Fruit fly (Drosophila melanogaster): ENCODE data around the gene FoxP.

Gene FoxP

DNA sequence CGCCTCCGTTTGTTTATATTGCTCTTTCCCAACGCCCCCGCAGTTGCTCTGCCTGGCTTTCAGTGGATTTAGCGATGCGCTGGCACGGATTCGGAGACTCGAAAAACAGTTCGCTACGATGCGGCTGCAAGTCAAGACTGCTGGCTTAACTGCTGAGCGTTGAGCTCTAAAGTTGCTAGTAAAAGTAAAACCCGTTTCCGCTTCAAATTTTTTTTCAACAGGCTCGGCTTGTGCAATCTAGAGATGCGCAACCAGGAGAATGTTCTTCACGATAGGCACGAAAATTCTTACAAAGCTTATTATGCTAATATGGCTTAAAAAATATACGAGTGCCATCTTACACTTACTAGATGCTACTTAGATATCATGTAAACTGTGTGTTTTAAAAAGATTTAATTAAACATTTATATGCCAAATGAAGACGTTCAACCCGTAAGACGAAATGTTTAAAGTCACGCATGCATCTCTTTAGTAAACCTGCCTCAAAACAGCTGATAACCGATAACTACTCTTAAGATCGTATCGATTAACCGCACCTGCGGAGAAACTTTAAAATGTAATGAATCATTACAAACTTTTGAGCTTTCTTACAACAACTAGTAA, 16.7 kb upstream of the FoxP start, which contains the start of gene CG12948 (continued):
- TF ChIP-seq cato (GFP tag; optimal IDR thresholded peaks at IDR 0.05; ENCODE audit: borderline replicate concordance) = no peak
- peak; percentile 4 for TF ChIP-seq CG12219 (GFP tag; optimal IDR thresholded peaks at IDR 0.05)
- peak; percentile 8 for TF ChIP-seq CG8290 (GFP tag; optimal IDR thresholded peaks at IDR 0.05)
- TF ChIP-seq CG8290 (tag; optimal IDR thresholded peaks at IDR 0.05) = no peak
- peak; percentile 66; the same call in 2 of the 3 replicates for TF ChIP-seq CG7963 (GFP tag; IDR thresholded peaks at IDR 0.05; ENCODE audit: partially characterized antibody)
- peak; percentile 3 for TF ChIP-seq az2 (GFP tag; optimal IDR thresholded peaks at IDR 0.05)
- no peak for TF ChIP-seq seq (GFP tag; IDR thresholded peaks at IDR 0.05)
- no peak for TF ChIP-seq exex (tag; optimal IDR thresholded peaks at IDR 0.05)
- peak; percentile 96 for TF ChIP-seq sna (GFP tag; IDR thresholded peaks at IDR 0.05; ENCODE audit: partially characterized antibody)
- 0 out of 3 replicates have a peak, but pooled peaks have one; percentile 27 for TF ChIP-seq CG11093 (GFP tag; IDR thresholded peaks at IDR 0.05)
- TF ChIP-seq CG4404 (GFP tag; IDR thresholded peaks at IDR 0.05) = 0 out of 2 replicates have a peak, but pooled peaks have one; percentile 28
- no peak for TF ChIP-seq CG13123 (GFP tag; optimal IDR thresholded peaks at IDR 0.05)
- TF ChIP-seq hkb (optimal IDR thresholded peaks at IDR 0.05) = no peak
- no peak for TF ChIP-seq hkb (GFP tag; IDR thresholded peaks at IDR 0.05)
- no peak for TF ChIP-seq ap (GFP tag; IDR thresholded peaks at IDR 0.05)
- TF ChIP-seq eyg (GFP tag; optimal IDR thresholded peaks at IDR 0.05) = no peak
- peak; percentile 46 for TF ChIP-seq dmrt11E (tag; optimal IDR thresholded peaks at IDR 0.05)
- TF ChIP-seq Blimp-1 (GFP tag; optimal IDR thresholded peaks at IDR 0.05) = no peak
- TF ChIP-seq phol (tag; optimal IDR thresholded peaks at IDR 0.05) = peak; percentile 45
- peak; percentile 91 for TF ChIP-seq Med (GFP tag)
- TF ChIP-seq lola (GFP tag; optimal IDR thresholded peaks at IDR 0.05) = peak in 1 of 3 experiments; percentile 63
- peak; percentile 60 for TF ChIP-seq sob (GFP tag; IDR thresholded peaks at IDR 0.05)
- no peak for TF ChIP-seq ATbp (GFP tag; optimal IDR thresholded peaks at IDR 0.05)
- TF ChIP-seq NC2α (GFP tag; optimal IDR thresholded peaks at IDR 0.05) = no peak
- no peak for TF ChIP-seq CrebB (tag; optimal IDR thresholded peaks at IDR 0.05)
- no peak for TF ChIP-seq lov (optimal IDR thresholded peaks at IDR 0.05)
- no peak for TF ChIP-seq lov (GFP tag; IDR thresholded peaks at IDR 0.05)
- no peak for TF ChIP-seq CG2202 (tag; optimal IDR thresholded peaks at IDR 0.05)
- TF ChIP-seq CG4617 (GFP tag; optimal IDR thresholded peaks at IDR 0.05; ENCODE audit: borderline replicate concordance) = no peak
- TF ChIP-seq CG11696 (GFP tag; IDR thresholded peaks at IDR 0.05) = no peak
- peak; percentile 56; the same call in 1 of the 2 replicates for TF ChIP-seq klu (GFP tag; IDR thresholded peaks at IDR 0.05)
- TF ChIP-seq CG15073 (GFP tag; optimal IDR thresholded peaks at IDR 0.05) = no peak
- TF ChIP-seq nerfin-2 (GFP tag; IDR thresholded peaks at IDR 0.05; ENCODE audit: partially characterized antibody) = no peak
- peak; percentile 3 for TF ChIP-seq fu2 (GFP tag; optimal IDR thresholded peaks at IDR 0.05)
- TF ChIP-seq CG6813 (GFP tag; optimal IDR thresholded peaks at IDR 0.05) = no peak
- peak; percentile 79; the same call in 1 of the 3 replicates for TF ChIP-seq mld (GFP tag; IDR thresholded peaks at IDR 0.05; ENCODE audit: partially characterized antibody)
- TF ChIP-seq CG3065 (GFP tag; optimal IDR thresholded peaks at IDR 0.05) = no peak
- TF ChIP-seq Dip2 (GFP tag; IDR thresholded peaks at IDR 0.05) = no peak
- TF ChIP-seq stc (GFP tag; IDR thresholded peaks at IDR 0.05) = no peak
- TF ChIP-seq CG6272 (GFP tag; IDR thresholded peaks at IDR 0.05) = peak; percentile 46; the same call in 1 of the 2 replicates
- no peak for TF ChIP-seq Hr39 (optimal IDR thresholded peaks at IDR 0.05)
- no peak for TF ChIP-seq Trl (optimal IDR thresholded peaks at IDR 0.05)
- peak; percentile 52 for TF ChIP-seq Trl (GFP tag; optimal IDR thresholded peaks at IDR 0.05)
- TF ChIP-seq Ssrp (tag; optimal IDR thresholded peaks at IDR 0.05) = no peak
- TF ChIP-seq Sin3A (optimal IDR thresholded peaks at IDR 0.05) = peak; percentile 55
- TF ChIP-seq ssp (GFP tag; IDR thresholded peaks at IDR 0.05) = no peak
- no peak for TF ChIP-seq gsb-n (tag; optimal IDR thresholded peaks at IDR 0.05)
- no peak for TF ChIP-seq CG12236 (GFP tag; optimal IDR thresholded peaks at IDR 0.05)
- peak; percentile 31; the same call in 1 of the 2 replicates for TF ChIP-seq Atf6 (GFP tag; IDR thresholded peaks at IDR 0.05)
- TF ChIP-seq chn (GFP tag; optimal IDR thresholded peaks at IDR 0.05) = peak; percentile 21
- peak; percentile 23 for TF ChIP-seq pzg (GFP tag; optimal IDR thresholded peaks at IDR 0.05)
- TF ChIP-seq Usf (GFP tag; optimal IDR thresholded peaks at IDR 0.05) = no peak
